Worm (Caenorhabditis elegans): ENCODE data around the gene C35B1.2.

DNA sequence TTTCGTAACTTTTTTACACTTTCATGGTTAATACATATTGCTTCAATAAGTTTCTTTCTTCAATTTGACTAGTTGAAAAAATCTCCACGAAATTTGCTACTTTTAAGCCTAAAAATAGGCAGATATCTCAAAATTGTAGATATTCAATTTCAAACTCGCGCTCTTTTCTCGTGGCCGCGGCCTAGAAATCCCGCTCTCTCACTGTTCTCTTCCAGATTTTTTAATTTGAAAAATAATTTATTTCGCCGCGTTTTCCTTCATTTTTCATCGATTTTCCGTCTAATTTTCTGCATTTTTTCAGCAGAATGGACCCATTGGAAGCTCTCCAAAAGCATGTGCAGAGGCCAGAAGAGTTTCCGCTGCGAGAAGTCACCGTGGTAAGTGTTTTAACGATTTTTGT is 43.7 kb upstream of the C35B1.2 start, which contains the start of gene cdc-73:
- TF ChIP-seq dmd-4 (tag; optimal IDR thresholded peaks at IDR 0.05; ENCODE audit: borderline replicate concordance) (no peak), nhr-11 (tag; optimal IDR thresholded peaks at IDR 0.05) (no peak), Y22D7AL.16 (tag; optimal IDR thresholded peaks at IDR 0.05) (no peak), hlh-6 (tag; optimal IDR thresholded peaks at IDR 0.05) (no peak), ceh-30 (tag; optimal IDR thresholded peaks at IDR 0.05) (no peak), hlh-30 (tag; optimal IDR thresholded peaks at IDR 0.05; ENCODE audit: insufficient read depth) (no peak), pha-4 (tag; optimal IDR thresholded peaks at IDR 0.05) (no peak), pqm-1 (tag; optimal IDR thresholded peaks at IDR 0.05) (no peak), hlh-13 (GFP tag; optimal IDR thresholded peaks at IDR 0.05) (no peak), fkh-10 (GFP tag; optimal IDR thresholded peaks at IDR 0.05) (no peak), ama-1 (optimal IDR thresholded peaks at IDR 0.05) (no peak)
